Worm (Caenorhabditis elegans) whole organism, early embryonic: ENCODE results near the gene ZC132.11.
"Not testable (repeated sequence)": the region's sequence is repeated elsewhere in the genome, so short reads cannot be mapped to it uniquely, and the experiment has no call there.

Experiments
- ama-1 ChIP-seq: fragments of 150-350 bp; optimal IDR thresholded peaks from 2 replicates; lab custom pipeline; 2014
- flt-1 ChIP-seq: fragments of 200-800 bp; sonication (Bioruptor generic); IDR thresholded peaks from 2 replicates; pipeline ENCODE4 v1.3.6; 2022; ENCODE audit warnings: missing genetic modification characterization, missing compliant biosample characterization
- pes-1 ChIP-seq: fragments of 200-800 bp; sonication (Bioruptor generic); IDR thresholded peaks from 2 replicates; pipeline ENCODE4 v1.3.6; 2022; ENCODE audit warnings: missing genetic modification reagents, missing genetic modification characterization, missing compliant biosample characterization
- tbx-11 ChIP-seq: fragments of 200-800 bp; sonication (Bioruptor generic); IDR thresholded peaks from 2 replicates; pipeline ENCODE4 v1.3.6; 2022; ENCODE audit warnings: missing genetic modification characterization, missing compliant biosample characterization

DNA sequence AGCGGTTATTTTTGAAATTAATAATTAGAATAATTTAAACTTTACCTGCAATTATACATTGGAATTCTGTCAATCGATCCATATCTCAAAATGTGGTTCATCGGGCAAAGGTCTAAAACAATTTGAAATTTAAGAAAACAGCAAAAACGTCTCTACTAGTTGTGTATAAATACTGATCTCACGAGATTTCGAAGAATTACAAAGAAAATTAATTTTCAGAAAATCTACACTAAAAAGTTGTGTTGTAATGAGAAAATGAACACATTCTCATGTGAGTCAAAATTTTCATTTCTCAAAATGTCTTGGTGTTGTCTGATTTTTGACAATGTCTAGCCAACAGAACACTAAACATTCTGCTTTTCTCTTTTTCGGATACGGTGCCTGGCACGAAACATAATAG, 16.8 kb downstream of the ZC132.11 start, which contains the start of gene srt-37:
- TF ChIP-seq flt-1 (GFP tag; lab: Robert Waterston, UW); pes-1; tbx-11 (GFP tag; lab: Robert Waterston, UW); ama-1 (lab: Kevin White, UChicago): not testable (repeated sequence)
